Fruit fly (Drosophila melanogaster): Measurements from ENCODE around the gene CG13405.

- TF ChIP-seq kay (GFP tag; ENCODE audit: borderline replicate concordance) (no peak), CG11617 (GFP tag; optimal IDR thresholded peaks at IDR 0.05) (no peak), CG7045 (GFP tag; optimal IDR thresholded peaks at IDR 0.05) (no peak), ovo (GFP tag; optimal IDR thresholded peaks at IDR 0.05) (no peak)
Observed at dm6 chr3L:47635-48177, 27.4 kb downstream of the CG13405 start.
